Worm (Caenorhabditis elegans) whole organism, L2 larva: Measurements from ENCODE around the gene ncs-6.

Experiments
- dmd-4 ChIP-seq: sonication (generic microtip); optimal IDR thresholded peaks from 2 replicates; lab custom pipeline; 2017; ENCODE audit warnings: missing biosample characterization, missing genetic modification characterization
- egl-27 ChIP-seq: sonication (generic microtip); optimal IDR thresholded peaks from 3 replicates; lab custom pipeline; 2017; ENCODE audit warnings: missing biosample characterization, missing genetic modification reagents, missing genetic modification characterization
- lin-39 ChIP-seq: fragments of 150-350 bp; optimal IDR thresholded peaks from 2 replicates; lab custom pipeline; 2014; ENCODE audit warnings: missing biosample characterization, missing genetic modification reagents, missing genetic modification characterization
- nhr-12 ChIP-seq: fragments of 150-350 bp; optimal IDR thresholded peaks from 2 replicates; lab custom pipeline; 2014; ENCODE audit warnings: missing biosample characterization, missing genetic modification characterization
- nhr-21 ChIP-seq: fragments of 150-350 bp; optimal IDR thresholded peaks from 2 replicates; lab custom pipeline; 2014; ENCODE audit warnings: missing biosample characterization, missing genetic modification characterization
- unc-62 ChIP-seq: fragments of 150-350 bp; optimal IDR thresholded peaks from 2 replicates; lab custom pipeline; 2014; ENCODE audit warnings: missing biosample characterization, missing genetic modification reagents, missing genetic modification characterization
- ztf-11 ChIP-seq: sonication (generic microtip); optimal IDR thresholded peaks from 2 replicates; lab custom pipeline; 2017; ENCODE audit warnings: missing biosample characterization, missing genetic modification characterization

DNA sequence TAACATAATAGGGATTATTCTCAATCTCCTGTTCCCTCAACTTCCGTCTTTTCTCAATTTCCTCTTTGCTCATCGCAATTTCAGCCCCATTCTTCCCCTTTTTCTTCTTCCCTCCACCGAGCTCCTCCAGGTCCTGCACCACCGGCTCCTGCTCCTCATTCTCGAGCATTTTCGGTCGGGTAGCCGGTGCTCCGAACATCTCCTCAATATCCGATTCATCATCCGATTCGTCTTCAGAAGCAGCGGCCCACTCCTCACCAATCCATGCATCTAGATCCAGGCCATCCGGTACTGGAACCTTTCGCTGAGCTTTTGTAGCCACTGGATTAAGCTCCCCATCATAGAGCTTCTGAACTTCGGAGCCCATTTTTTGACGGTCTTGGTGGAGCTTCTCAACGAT, 11.8 kb upstream of the ncs-6 start:
- TF ChIP-seq unc-62 (GFP tag; lab: Kevin White, UChicago) (no peak), nhr-12 (tag; lab: Kevin White, UChicago) (no peak), dmd-4 (tag; lab: Kevin White, UChicago) (no peak), lin-39 (tag; lab: Kevin White, UChicago) (no peak), nhr-21 (tag; lab: Kevin White, UChicago) (no peak), ztf-11 (tag; lab: Kevin White, UChicago) (no peak), egl-27 (no peak)
